Fruit fly (Drosophila melanogaster) whole organism, embryonic: ENCODE measurements around the gene CG4631.
A peak's percentile ranks its signal among the peaks of the same experiment; 100 is the strongest.

Experiments
- Abd-B ChIP-seq: fragments of 200-800 bp; sonication (Bioruptor generic); optimal IDR thresholded peaks from 2 replicates; lab custom pipeline; 2018; ENCODE audit warnings: missing biosample characterization, mild to moderate bottlenecking, missing genetic modification characterization, moderate library complexity
- Adf1 ChIP-seq: fragments of 200-800 bp; sonication (Bioruptor generic); IDR thresholded peaks from 2 replicates; pipeline ENCODE4 v1.3.6; 2022; ENCODE audit warnings: missing biosample characterization, missing genetic modification characterization
- Atf6 ChIP-seq: fragments of 200-800 bp; sonication (Bioruptor generic); IDR thresholded peaks from 2 replicates; pipeline ENCODE4 v1.3.6; 2022; ENCODE audit warnings: missing biosample characterization, missing genetic modification characterization
- Bgb ChIP-seq: fragments of 200-800 bp; sonication (Bioruptor generic); IDR thresholded peaks from 2 replicates; pipeline ENCODE4 v1.3.6; 2022; ENCODE audit warnings: missing biosample characterization, missing genetic modification characterization; ENCODE audit not compliant: partially characterized antibody
- CG10209 ChIP-seq: fragments of 200-800 bp; sonication (Bioruptor generic); optimal IDR thresholded peaks from 3 replicates; lab custom pipeline; 2017; ENCODE audit warnings: missing biosample characterization, mild to moderate bottlenecking, missing genetic modification characterization, missing genetic modification reagents
- CG10979 ChIP-seq: fragments of 200-800 bp; sonication (Bioruptor generic); optimal IDR thresholded peaks from 2 replicates; lab custom pipeline; 2018; ENCODE audit warnings: missing biosample characterization, mild to moderate bottlenecking, missing genetic modification characterization, moderate library complexity
- CG11247 ChIP-seq: fragments of 200-800 bp; sonication (Bioruptor generic); IDR thresholded peaks from 2 replicates; pipeline ENCODE4 v1.3.6; 2022; ENCODE audit warnings: missing biosample characterization, missing genetic modification characterization
- CG11695 ChIP-seq: fragments of 200-800 bp; sonication (Bioruptor generic); IDR thresholded peaks from 3 replicates; pipeline ENCODE4 v1.3.6; 2022; ENCODE audit warnings: missing biosample characterization, missing genetic modification characterization
- CG11696 ChIP-seq: fragments of 200-800 bp; sonication (Bioruptor generic); IDR thresholded peaks from 2 replicates; pipeline ENCODE4 v1.3.6; 2022; ENCODE audit warnings: missing biosample characterization, missing genetic modification characterization
- CG12659 ChIP-seq: fragments of 200-800 bp; sonication (Bioruptor generic); optimal IDR thresholded peaks from 3 replicates; lab custom pipeline; 2017; ENCODE audit warnings: mild to moderate bottlenecking, missing biosample characterization, missing genetic modification reagents, missing genetic modification characterization
- CG17385 ChIP-seq: fragments of 200-800 bp; sonication (Bioruptor generic); optimal IDR thresholded peaks from 3 replicates; lab custom pipeline; 2018; ENCODE audit warnings: missing biosample characterization, mild to moderate bottlenecking, missing genetic modification characterization
- CG17568 ChIP-seq: fragments of 200-800 bp; sonication (Bioruptor generic); optimal IDR thresholded peaks from 2 replicates; lab custom pipeline; 2018; ENCODE audit warnings: missing biosample characterization, mild to moderate bottlenecking, missing genetic modification characterization, moderate library complexity
- CG18011 ChIP-seq: fragments of 200-800 bp; sonication (Bioruptor generic); optimal IDR thresholded peaks from 2 replicates; lab custom pipeline; 2017; ENCODE audit warnings: missing biosample characterization, missing genetic modification characterization, mild to moderate bottlenecking, moderate library complexity, missing genotype
- CG30403 ChIP-seq: fragments of 200-800 bp; sonication (Bioruptor generic); optimal IDR thresholded peaks from 3 replicates; lab custom pipeline; 2016; ENCODE audit warnings: missing biosample characterization, missing genetic modification characterization
- CG4820 ChIP-seq: fragments of 200-800 bp; sonication (Bioruptor generic); optimal IDR thresholded peaks from 3 replicates; lab custom pipeline; 2016; ENCODE audit warnings: missing biosample characterization, missing genetic modification characterization
- CG7271 ChIP-seq: fragments of 200-800 bp; sonication (Bioruptor generic); optimal IDR thresholded peaks from 2 replicates; lab custom pipeline; 2018; ENCODE audit warnings: missing biosample characterization, mild to moderate bottlenecking, missing genetic modification characterization, moderate library complexity
- CG7357 ChIP-seq: fragments of 200-800 bp; sonication (Bioruptor generic); IDR thresholded peaks from 3 replicates; pipeline ENCODE4 v1.3.6; 2022; ENCODE audit warnings: missing biosample characterization, missing genetic modification characterization
- CG7556 ChIP-seq: fragments of 200-800 bp; sonication (Bioruptor generic); optimal IDR thresholded peaks from 2 replicates; lab custom pipeline; 2017; ENCODE audit warnings: missing biosample characterization, mild to moderate bottlenecking, missing genetic modification characterization
- CG7786 ChIP-seq: fragments of 200-800 bp; sonication (Bioruptor generic); optimal IDR thresholded peaks from 2 replicates; lab custom pipeline; 2016; ENCODE audit warnings: missing biosample characterization, missing genetic modification characterization
- CG9797 ChIP-seq: fragments of 200-800 bp; sonication (Bioruptor generic); optimal IDR thresholded peaks from 3 replicates; lab custom pipeline; 2018; ENCODE audit warnings: missing biosample characterization, mild to moderate bottlenecking, missing genetic modification characterization
- Dad ChIP-seq: fragments of 200-800 bp; sonication (Bioruptor generic); optimal IDR thresholded peaks from 3 replicates; lab custom pipeline; 2016; ENCODE audit warnings: missing biosample characterization, missing genetic modification characterization
- Dfd ChIP-seq, 2 experiments: fragments of >200 bp; optimal IDR thresholded peaks; 2 replicates each; lab custom pipeline; 2017; ENCODE audit warnings: missing biosample characterization in 2 of 2, missing genetic modification characterization in 2 of 2
- Doc3 ChIP-seq: fragments of 200-800 bp; sonication (Bioruptor generic); IDR thresholded peaks from 3 replicates; pipeline ENCODE4 v1.3.6; 2022; ENCODE audit warnings: missing biosample characterization, missing genetic modification characterization; ENCODE audit not compliant: partially characterized antibody
- E2f1 ChIP-seq: fragments of 200-800 bp; sonication (Bioruptor generic); IDR thresholded peaks from 2 replicates; pipeline ENCODE4 v1.3.6; 2022; ENCODE audit warnings: missing biosample characterization, missing genetic modification characterization
- HLH54F ChIP-seq: fragments of 200-800 bp; sonication (Bioruptor generic); optimal IDR thresholded peaks from 3 replicates; lab custom pipeline; 2016; ENCODE audit warnings: missing biosample characterization, missing genetic modification characterization
- Hr51 ChIP-seq, 2 experiments: fragments of 200-800 bp; sonication (Bioruptor generic); optimal IDR thresholded peaks; 2 replicates in 1 of 2; 3 replicates in 1 of 2; lab custom pipeline; 2016 to 2018; ENCODE audit warnings: missing biosample characterization in 2 of 2, missing genetic modification characterization in 2 of 2, mild to moderate bottlenecking in 1 of 2, moderate library complexity in 1 of 2
- MESR4 ChIP-seq: fragments of 200-800 bp; sonication (Bioruptor generic); optimal IDR thresholded peaks from 2 replicates; lab custom pipeline; 2018; ENCODE audit warnings: missing biosample characterization, mild to moderate bottlenecking, missing genetic modification characterization, moderate library complexity
- Mad ChIP-seq: fragments of 200-800 bp; sonication (Bioruptor generic); optimal IDR thresholded peaks from 2 replicates; lab custom pipeline; 2016; ENCODE audit warnings: missing biosample characterization, missing genetic modification characterization
- Vsx1 ChIP-seq: fragments of 200-800 bp; sonication (Bioruptor generic); optimal IDR thresholded peaks from 2 replicates; lab custom pipeline; 2017; ENCODE audit warnings: missing biosample characterization, mild to moderate bottlenecking, missing genetic modification characterization, missing genetic modification reagents
- al ChIP-seq: fragments of 200-800 bp; sonication (Bioruptor generic); IDR thresholded peaks from 2 replicates; pipeline ENCODE4 v1.3.6; 2022; ENCODE audit warnings: missing biosample characterization, missing genetic modification characterization
- da ChIP-seq: fragments of 200-800 bp; sonication (Bioruptor generic); optimal IDR thresholded peaks from 2 replicates; lab custom pipeline; 2016; ENCODE audit warnings: missing biosample characterization, missing genetic modification characterization
- ewg ChIP-seq: fragments of 200-800 bp; sonication (Bioruptor generic); optimal IDR thresholded peaks from 3 replicates; lab custom pipeline; 2017; ENCODE audit warnings: mild to moderate bottlenecking, missing biosample characterization, missing genetic modification reagents, missing genetic modification characterization
- fd96Cb ChIP-seq: fragments of 200-800 bp; sonication (Bioruptor generic); optimal IDR thresholded peaks from 2 replicates; lab custom pipeline; 2018; ENCODE audit warnings: missing biosample characterization, mild to moderate bottlenecking, missing genetic modification characterization, moderate library complexity
- gcm2 ChIP-seq: fragments of 200-800 bp; sonication (Bioruptor generic); optimal IDR thresholded peaks from 2 replicates; lab custom pipeline; 2016; ENCODE audit warnings: missing biosample characterization, missing genetic modification characterization
- gem ChIP-seq: fragments of 200-800 bp; sonication (Bioruptor generic); optimal IDR thresholded peaks from 2 replicates; lab custom pipeline; 2019; ENCODE audit warnings: missing biosample characterization, mild to moderate bottlenecking, missing genetic modification characterization, moderate library complexity
- ind ChIP-seq: fragments of 200-800 bp; sonication (Bioruptor generic); optimal IDR thresholded peaks from 3 replicates; lab custom pipeline; 2016; ENCODE audit warnings: missing biosample characterization, missing genetic modification characterization
- jumu ChIP-seq: fragments of 200-800 bp; sonication (Bioruptor generic); optimal IDR thresholded peaks from 3 replicates; lab custom pipeline; 2016; ENCODE audit warnings: missing biosample characterization, missing genetic modification characterization
- luna ChIP-seq: fragments of 200-800 bp; sonication (Bioruptor generic); optimal IDR thresholded peaks from 2 replicates; lab custom pipeline; 2016; ENCODE audit warnings: missing biosample characterization, missing genetic modification characterization
- maf-S ChIP-seq: fragments of 200-800 bp; sonication (Bioruptor generic); optimal IDR thresholded peaks from 2 replicates; lab custom pipeline; 2016; ENCODE audit warnings: missing biosample characterization, missing genetic modification characterization
- mam ChIP-seq: fragments of 200-800 bp; sonication (Bioruptor generic); optimal IDR thresholded peaks from 3 replicates; lab custom pipeline; 2016; ENCODE audit warnings: missing biosample characterization, missing genetic modification characterization
- nmo ChIP-seq: fragments of 200-800 bp; sonication (Bioruptor generic); optimal IDR thresholded peaks from 2 replicates; lab custom pipeline; 2018; ENCODE audit warnings: missing biosample characterization, mild to moderate bottlenecking, missing genetic modification characterization, moderate library complexity
- peb ChIP-seq: fragments of 200-800 bp; sonication (Bioruptor generic); IDR thresholded peaks from 2 replicates; pipeline ENCODE4 v1.3.6; 2022; ENCODE audit warnings: missing biosample characterization, missing genetic modification characterization
- salm ChIP-seq: fragments of 200-800 bp; sonication (Bioruptor generic); optimal IDR thresholded peaks from 2 replicates; lab custom pipeline; 2018; ENCODE audit warnings: missing biosample characterization, mild to moderate bottlenecking, missing genetic modification characterization
- sens ChIP-seq: fragments of 200-800 bp; sonication (Bioruptor generic); peaks from one replicate; lab custom pipeline; 2016; ENCODE audit warnings: missing biosample characterization, missing genetic modification characterization
- sima ChIP-seq: fragments of 200-800 bp; sonication (Bioruptor generic); optimal IDR thresholded peaks from 2 replicates; lab custom pipeline; 2016; ENCODE audit warnings: missing biosample characterization, missing genetic modification characterization
- sisA ChIP-seq: fragments of 200-800 bp; sonication (Bioruptor generic); IDR thresholded peaks from 2 replicates; pipeline ENCODE4 v1.3.6; 2022; ENCODE audit warnings: missing biosample characterization, missing genetic modification characterization
- slou ChIP-seq: fragments of 200-800 bp; sonication (Bioruptor generic); optimal IDR thresholded peaks from 3 replicates; lab custom pipeline; 2016; ENCODE audit warnings: missing biosample characterization, missing genetic modification characterization
- so ChIP-seq: fragments of 200-800 bp; sonication (Bioruptor generic); IDR thresholded peaks from 3 replicates; pipeline ENCODE4 v1.3.6; 2022; ENCODE audit warnings: missing biosample characterization, missing genetic modification characterization
- tup ChIP-seq: fragments of 200-800 bp; sonication (Bioruptor generic); optimal IDR thresholded peaks from 2 replicates; lab custom pipeline; 2016; ENCODE audit warnings: missing biosample characterization, mild to moderate bottlenecking, missing genetic modification characterization, moderate library complexity
- unpg ChIP-seq: fragments of 200-800 bp; sonication (Bioruptor generic); optimal IDR thresholded peaks from 3 replicates; lab custom pipeline; 2018; ENCODE audit warnings: missing biosample characterization, mild to moderate bottlenecking, missing genetic modification characterization, moderate library complexity
- wdn ChIP-seq: fragments of 200-800 bp; sonication (Bioruptor generic); IDR thresholded peaks from 2 replicates; pipeline ENCODE4 v1.3.6; 2022; ENCODE audit warnings: missing biosample characterization, missing genetic modification characterization

The CG4631 gene

DNA sequence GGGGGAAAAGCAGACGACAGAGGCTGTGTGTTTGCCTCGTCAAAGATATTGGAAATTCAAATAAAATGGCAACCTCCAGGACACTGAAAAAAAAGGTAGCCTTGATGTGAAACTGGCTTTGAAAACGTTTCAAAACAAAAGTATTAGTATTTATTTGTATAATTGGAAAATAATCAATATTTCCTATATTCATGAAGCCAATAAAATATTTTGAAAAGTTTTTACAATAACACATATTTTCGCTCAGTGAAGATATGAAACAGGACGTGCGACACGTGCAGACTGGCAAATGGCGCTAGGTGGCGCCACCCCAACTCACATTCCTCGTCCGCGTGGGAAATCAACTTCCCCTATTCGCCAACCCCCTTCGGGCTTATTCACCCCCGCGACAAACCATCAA is 40.6 kb downstream of the CG4631 start (continued):
- peak; percentile 60 for TF ChIP-seq unpg (GFP tag; lab: Kevin White, UChicago)
- no peak for TF ChIP-seq luna
- TF ChIP-seq jumu = no peak
- no peak for TF ChIP-seq Dad (GFP tag; lab: Kevin White, UChicago)
- TF ChIP-seq CG17385 (GFP tag; lab: Kevin White, UChicago) = peak; percentile 32
- TF ChIP-seq Mad (GFP tag; lab: Kevin White, UChicago) = no peak
- TF ChIP-seq so (GFP tag; lab: Robert Waterston, UW) = no peak
- peak; percentile 37 for TF ChIP-seq CG10979 (tag; lab: Kevin White, UChicago)
- no peak for TF ChIP-seq CG11247 (GFP tag; lab: Robert Waterston, UW)
- TF ChIP-seq fd96Cb (tag; lab: Kevin White, UChicago) = peak; percentile 16
- TF ChIP-seq CG30403 (GFP tag; lab: Kevin White, UChicago) = peak; percentile 61
- no peak for TF ChIP-seq CG4820
- TF ChIP-seq sens (GFP tag; lab: Kevin White, UChicago) = peak; percentile 70
- TF ChIP-seq sima (GFP tag; lab: Kevin White, UChicago) = no peak
- peak; percentile 51 for TF ChIP-seq ind (GFP tag; lab: Kevin White, UChicago)
- TF ChIP-seq sisA (GFP tag; lab: Robert Waterston, UW) = peak; percentile 41; the same call in 1 of the 2 replicates
- TF ChIP-seq gcm2 (GFP tag; lab: Kevin White, UChicago) = no peak
- TF ChIP-seq gem (tag; lab: Kevin White, UChicago) = peak; percentile 73
- TF ChIP-seq Atf6 (GFP tag; lab: Robert Waterston, UW) = peak; percentile 60
- 0 out of 2 replicates have a peak, but pooled peaks have one; percentile 44 for TF ChIP-seq E2f1 (GFP tag; lab: Robert Waterston, UW)
- 0 out of 2 replicates have a peak, but pooled peaks have one; percentile 11 for TF ChIP-seq wdn (GFP tag; lab: Robert Waterston, UW)
- TF ChIP-seq Hr51 (GFP tag; optimal IDR thresholded peaks at IDR 0.05; lab: Kevin White, UChicago) = peak; percentile 42 to 60
- TF ChIP-seq CG10209 (GFP tag; lab: Kevin White, UChicago) = peak; percentile 49
- peak; percentile 22 for TF ChIP-seq ewg (GFP tag; lab: Kevin White, UChicago)
- TF ChIP-seq mam (GFP tag; lab: Kevin White, UChicago) = no peak
- TF ChIP-seq CG18011 (GFP tag; lab: Kevin White, UChicago) = no peak
- no peak for TF ChIP-seq CG11696 (GFP tag; lab: Robert Waterston, UW)
- no peak for TF ChIP-seq Dfd (GFP tag; optimal IDR thresholded peaks at IDR 0.05; lab: Kevin White, UChicago)
- no peak for TF ChIP-seq Vsx1 (GFP tag; lab: Kevin White, UChicago)
- no peak for TF ChIP-seq HLH54F (GFP tag; lab: Kevin White, UChicago)
- no peak for TF ChIP-seq Abd-B (GFP tag; lab: Kevin White, UChicago)
- TF ChIP-seq salm (tag; lab: Kevin White, UChicago) = no peak
- no peak for TF ChIP-seq al (GFP tag; lab: Robert Waterston, UW)
- TF ChIP-seq CG7556 = peak; percentile 77
- no peak for TF ChIP-seq Bgb (GFP tag; lab: Robert Waterston, UW)
- no peak for TF ChIP-seq MESR4 (GFP tag; lab: Kevin White, UChicago)
- TF ChIP-seq slou (GFP tag; lab: Kevin White, UChicago) = peak; percentile 27
- no peak for TF ChIP-seq tup
- TF ChIP-seq Doc3 = no peak
- TF ChIP-seq CG17568 (GFP tag; lab: Kevin White, UChicago) = no peak
- no peak for TF ChIP-seq da (GFP tag; lab: Kevin White, UChicago)
- peak; percentile 40 for TF ChIP-seq CG12659
- no peak for TF ChIP-seq CG7357 (GFP tag; lab: Robert Waterston, UW)
- no peak for TF ChIP-seq CG7786
- TF ChIP-seq CG9797 = no peak
- TF ChIP-seq peb (GFP tag; lab: Robert Waterston, UW) = no peak
- TF ChIP-seq CG11695 (GFP tag; lab: Robert Waterston, UW) = 0 out of 3 replicates have a peak, but pooled peaks have one; percentile 47
- peak; percentile 32 for TF ChIP-seq nmo (GFP tag; lab: Kevin White, UChicago)
- no peak for TF ChIP-seq maf-S (GFP tag; lab: Kevin White, UChicago)
- TF ChIP-seq Adf1 (GFP tag; lab: Robert Waterston, UW) = 0 out of 2 replicates have a peak, but pooled peaks have one; percentile 11
- no peak for TF ChIP-seq CG7271
